Worm (Caenorhabditis elegans): Measurements from ENCODE around the gene tiar-1.

Gene tiar-1

ce11 chrII:5665991-5666390, 48.6 kb downstream of the tiar-1 start, which contains the start of gene C25H3.16:
Gene C25H3.16, plus strand, starts transcription at chrII:5666291.
- TF ChIP-seq ZK185.1 (tag; optimal IDR thresholded peaks at IDR 0.05; ENCODE audit: poor library complexity, severe bottlenecking) (no peak), F37B4.10 (GFP tag; IDR thresholded peaks at IDR 0.05) (no peak), T26A5.8 (tag; optimal IDR thresholded peaks at IDR 0.05) (no peak), him-1 (tag; optimal IDR thresholded peaks at IDR 0.05) (peak; percentile 74), unc-130 (GFP tag; optimal IDR thresholded peaks at IDR 0.05) (no peak), F55B11.4 (tag; optimal IDR thresholded peaks at IDR 0.05; ENCODE audit: borderline replicate concordance, insufficient read depth) (no peak)

ce11 chrII:5665029-5665428, 49.6 kb downstream of the tiar-1 start, which contains the start of gene C25H3.15:
Gene C25H3.15, plus strand, starts transcription at chrII:5665329.
- TF ChIP-seq sdz-38 (tag; optimal IDR thresholded peaks at IDR 0.05), result no peak
- no peak for TF ChIP-seq ztf-3 (GFP tag; optimal IDR thresholded peaks at IDR 0.05)
- no peak for TF ChIP-seq lin-54 (GFP tag; optimal IDR thresholded peaks at IDR 0.05)
- TF ChIP-seq Y79H2A.3 (GFP tag; conservative IDR thresholded peaks at IDR 0.05), result no peak
- no peak for TF ChIP-seq C17E4.6 (GFP tag; IDR thresholded peaks at IDR 0.05)
- TF ChIP-seq F10E7.11 (tag; optimal IDR thresholded peaks at IDR 0.05), result no peak
- no peak for TF ChIP-seq nfya-2 (GFP tag; IDR thresholded peaks at IDR 0.05)
- no peak for TF ChIP-seq B0261.1 (tag; optimal IDR thresholded peaks at IDR 0.05)
- TF ChIP-seq K12H6.12 (tag; optimal IDR thresholded peaks at IDR 0.05), result no peak

ce11 chrII:5663180-5663791, 51.3 kb downstream of the tiar-1 start:
- TF ChIP-seq mcd-1 (GFP tag; IDR thresholded peaks at IDR 0.05) (no peak), K11D2.4 (GFP tag; IDR thresholded peaks at IDR 0.05) (no peak), hmg-20 (GFP tag; IDR thresholded peaks at IDR 0.05) (no peak), repo-1 (tag; optimal IDR thresholded peaks at IDR 0.05) (no peak), ceh-100 (GFP tag; IDR thresholded peaks at IDR 0.05) (no peak), cebp-1 (GFP tag; IDR thresholded peaks at IDR 0.05) (no peak), cebp-1 (tag; optimal IDR thresholded peaks at IDR 0.05) (no peak)
